Worm (Caenorhabditis elegans) whole organism, L2 larva: ENCODE data around the gene pro-1.

Experiments
- C34F6.9 ChIP-seq: fragments of 150-350 bp; optimal IDR thresholded peaks from 2 replicates; lab custom pipeline; 2014; ENCODE audit warnings: missing biosample characterization, missing genetic modification characterization
- F13H6.1 ChIP-seq: sonication (generic microtip); optimal IDR thresholded peaks from 2 replicates; lab custom pipeline; 2016; ENCODE audit warnings: missing genetic modification characterization, missing compliant biosample characterization
- R02D3.7 ChIP-seq: fragments of 150-350 bp; optimal IDR thresholded peaks from 2 replicates; lab custom pipeline; 2014; ENCODE audit warnings: missing biosample characterization, missing genetic modification characterization
- Y55F3AM.14 ChIP-seq: fragments of 200-800 bp; sonication (Bioruptor generic); optimal IDR thresholded peaks from 2 replicates; lab custom pipeline; 2018; ENCODE audit warnings: mild to moderate bottlenecking, missing genetic modification characterization, missing compliant biosample characterization
- alr-1 ChIP-seq: fragments of 150-350 bp; optimal IDR thresholded peaks from 2 replicates; lab custom pipeline; 2014; ENCODE audit warnings: missing biosample characterization, missing genetic modification characterization
- aly-2 ChIP-seq: fragments of 150-350 bp; optimal IDR thresholded peaks from 2 replicates; lab custom pipeline; 2014; ENCODE audit warnings: missing biosample characterization, missing genetic modification characterization
- blmp-1 ChIP-seq: sonication (generic microtip); optimal IDR thresholded peaks from 2 replicates; lab custom pipeline; 2017; ENCODE audit warnings: missing genetic modification characterization, mild to moderate bottlenecking, missing compliant biosample characterization, antibody characterized with exemption, moderate library complexity; ENCODE audit not compliant: insufficient read depth
- ceh-16 ChIP-seq: fragments of 150-350 bp; optimal IDR thresholded peaks from 2 replicates; lab custom pipeline; 2014; ENCODE audit warnings: missing biosample characterization, missing genetic modification characterization
- ceh-82 ChIP-seq: fragments of 150-350 bp; optimal IDR thresholded peaks from 2 replicates; lab custom pipeline; 2014; ENCODE audit warnings: missing biosample characterization, missing genetic modification characterization
- crh-2 ChIP-seq: sonication (generic microtip); optimal IDR thresholded peaks from 2 replicates; lab custom pipeline; 2017; ENCODE audit warnings: missing biosample characterization, missing genetic modification characterization
- dmd-4 ChIP-seq: sonication (generic microtip); optimal IDR thresholded peaks from 2 replicates; lab custom pipeline; 2017; ENCODE audit warnings: missing biosample characterization, missing genetic modification characterization
- egl-27 ChIP-seq: sonication (generic microtip); optimal IDR thresholded peaks from 3 replicates; lab custom pipeline; 2017; ENCODE audit warnings: missing biosample characterization, missing genetic modification reagents, missing genetic modification characterization
- elt-1 ChIP-seq: fragments of 150-350 bp; optimal IDR thresholded peaks from 2 replicates; lab custom pipeline; 2014; ENCODE audit warnings: missing biosample characterization, missing genetic modification characterization
- elt-3 ChIP-seq: sonication (generic microtip); optimal IDR thresholded peaks from 2 replicates; lab custom pipeline; 2017; ENCODE audit warnings: missing biosample characterization, missing genetic modification characterization
- fos-1 ChIP-seq: fragments of 150-350 bp; optimal IDR thresholded peaks from 2 replicates; lab custom pipeline; 2014; ENCODE audit warnings: missing biosample characterization, missing genetic modification characterization
- gmeb-1 ChIP-seq: fragments of 150-350 bp; optimal IDR thresholded peaks from 2 replicates; lab custom pipeline; 2014; ENCODE audit warnings: missing biosample characterization, missing genetic modification characterization
- lin-11 ChIP-seq: fragments of 150-350 bp; sonication (generic microtip); optimal IDR thresholded peaks from 2 replicates; lab custom pipeline; 2014; ENCODE audit warnings: missing biosample characterization, missing genetic modification characterization, inconsistent platforms, mixed read lengths
- lin-13 ChIP-seq: fragments of 150-350 bp; optimal IDR thresholded peaks from 2 replicates; lab custom pipeline; 2014; ENCODE audit warnings: missing biosample characterization, missing genetic modification reagents, missing genetic modification characterization
- lin-39 ChIP-seq: fragments of 150-350 bp; optimal IDR thresholded peaks from 2 replicates; lab custom pipeline; 2014; ENCODE audit warnings: missing biosample characterization, missing genetic modification reagents, missing genetic modification characterization
- lsy-2 ChIP-seq, 2 experiments: fragments of 150-350 bp in 1 of 2; sonication (generic microtip) in 1 of 2; optimal IDR thresholded peaks; 2 replicates each; lab custom pipeline; 2014 to 2017; ENCODE audit warnings: missing biosample characterization in 2 of 2, missing genetic modification characterization in 2 of 2
- mab-5 ChIP-seq: fragments of 150-350 bp; optimal IDR thresholded peaks from 2 replicates; lab custom pipeline; 2014; ENCODE audit warnings: missing biosample characterization, missing genetic modification characterization
- mbf-1 ChIP-seq: sonication (generic microtip); optimal IDR thresholded peaks from 2 replicates; lab custom pipeline; 2017; ENCODE audit warnings: missing biosample characterization, missing genetic modification characterization
- mdl-1 ChIP-seq, 2 experiments: fragments of 150-350 bp in 1 of 2; sonication (generic microtip) in 1 of 2; optimal IDR thresholded peaks; 2 replicates each; lab custom pipeline; 2017; ENCODE audit warnings: missing biosample characterization in 2 of 2, missing genetic modification characterization in 2 of 2
- nhr-10 ChIP-seq: sonication (generic microtip); optimal IDR thresholded peaks from 2 replicates; lab custom pipeline; 2017; ENCODE audit warnings: missing biosample characterization, missing genetic modification characterization
- nhr-11 ChIP-seq: fragments of 150-350 bp; optimal IDR thresholded peaks from 2 replicates; lab custom pipeline; 2014; ENCODE audit warnings: missing biosample characterization, missing genetic modification characterization
- nhr-12 ChIP-seq: fragments of 150-350 bp; optimal IDR thresholded peaks from 2 replicates; lab custom pipeline; 2014; ENCODE audit warnings: missing biosample characterization, missing genetic modification characterization
- nhr-129 ChIP-seq: fragments of 150-350 bp; optimal IDR thresholded peaks from 2 replicates; lab custom pipeline; 2014; ENCODE audit warnings: missing biosample characterization, missing genetic modification characterization
- nhr-21 ChIP-seq: fragments of 150-350 bp; optimal IDR thresholded peaks from 2 replicates; lab custom pipeline; 2014; ENCODE audit warnings: missing biosample characterization, missing genetic modification characterization
- nhr-23 ChIP-seq: fragments of 150-350 bp; optimal IDR thresholded peaks from 2 replicates; lab custom pipeline; 2014; ENCODE audit warnings: missing biosample characterization, missing genetic modification reagents, missing genetic modification characterization
- nhr-237 ChIP-seq: fragments of 150-350 bp; optimal IDR thresholded peaks from 2 replicates; lab custom pipeline; 2014; ENCODE audit warnings: missing biosample characterization, missing genetic modification characterization
- nhr-25 ChIP-seq: fragments of 150-350 bp; sonication (generic microtip); optimal IDR thresholded peaks from 3 replicates; lab custom pipeline; 2014; ENCODE audit warnings: missing biosample characterization, missing genetic modification characterization
- nhr-6 ChIP-seq: fragments of 150-350 bp; optimal IDR thresholded peaks from 2 replicates; lab custom pipeline; 2014; ENCODE audit warnings: missing biosample characterization, missing genetic modification characterization
- nhr-77 ChIP-seq: fragments of 150-350 bp; optimal IDR thresholded peaks from 2 replicates; lab custom pipeline; 2014; ENCODE audit warnings: missing biosample characterization, missing genetic modification characterization
- peb-1 ChIP-seq: fragments of 150-350 bp; optimal IDR thresholded peaks from 2 replicates; lab custom pipeline; 2014; ENCODE audit warnings: missing biosample characterization, missing genetic modification characterization
- sem-4 ChIP-seq: fragments of 150-350 bp; optimal IDR thresholded peaks from 2 replicates; lab custom pipeline; 2014; ENCODE audit warnings: missing biosample characterization, missing genetic modification reagents, missing genetic modification characterization
- skn-1 ChIP-seq: sonication (generic microtip); optimal IDR thresholded peaks from 2 replicates; lab custom pipeline; 2017; ENCODE audit warnings: missing biosample characterization, missing genetic modification characterization
- sma-3 ChIP-seq: sonication (generic microtip); optimal IDR thresholded peaks from 2 replicates; lab custom pipeline; 2016; ENCODE audit warnings: missing genetic modification reagents, missing genetic modification characterization, missing compliant biosample characterization
- sma-9 ChIP-seq, 2 experiments: fragments of 150-350 bp in 1 of 2; sonication (generic microtip) in 1 of 2; optimal IDR thresholded peaks; 2 replicates each; lab custom pipeline; 2014 to 2016; ENCODE audit warnings: missing genetic modification characterization in 2 of 2, mild to moderate bottlenecking in 1 of 2, missing biosample characterization in 1 of 2, missing compliant biosample characterization in 1 of 2, missing genetic modification reagents in 1 of 2, moderate library complexity in 1 of 2
- snpc-4 ChIP-seq: fragments of 150-350 bp; optimal IDR thresholded peaks from 2 replicates; lab custom pipeline; 2014; ENCODE audit warnings: missing biosample characterization, missing genetic modification characterization
- unc-39 ChIP-seq: fragments of 150-350 bp; optimal IDR thresholded peaks from 2 replicates; lab custom pipeline; 2014; ENCODE audit warnings: missing biosample characterization, missing genetic modification characterization
- unc-55 ChIP-seq: fragments of 150-350 bp; sonication (generic microtip); optimal IDR thresholded peaks from 3 replicates; lab custom pipeline; 2014; ENCODE audit warnings: missing biosample characterization, missing genetic modification reagents, missing genetic modification characterization
- unc-62 ChIP-seq: fragments of 150-350 bp; optimal IDR thresholded peaks from 2 replicates; lab custom pipeline; 2014; ENCODE audit warnings: missing biosample characterization, missing genetic modification reagents, missing genetic modification characterization
- zag-1 ChIP-seq: fragments of 150-350 bp; optimal IDR thresholded peaks from 2 replicates; lab custom pipeline; 2014; ENCODE audit warnings: missing biosample characterization, missing genetic modification characterization
- ztf-11 ChIP-seq: sonication (generic microtip); optimal IDR thresholded peaks from 2 replicates; lab custom pipeline; 2017; ENCODE audit warnings: missing biosample characterization, missing genetic modification characterization
- ztf-4 ChIP-seq: fragments of 150-350 bp; optimal IDR thresholded peaks from 2 replicates; lab custom pipeline; 2014; ENCODE audit warnings: missing biosample characterization, missing genetic modification characterization

pro-1 gene

DNA sequence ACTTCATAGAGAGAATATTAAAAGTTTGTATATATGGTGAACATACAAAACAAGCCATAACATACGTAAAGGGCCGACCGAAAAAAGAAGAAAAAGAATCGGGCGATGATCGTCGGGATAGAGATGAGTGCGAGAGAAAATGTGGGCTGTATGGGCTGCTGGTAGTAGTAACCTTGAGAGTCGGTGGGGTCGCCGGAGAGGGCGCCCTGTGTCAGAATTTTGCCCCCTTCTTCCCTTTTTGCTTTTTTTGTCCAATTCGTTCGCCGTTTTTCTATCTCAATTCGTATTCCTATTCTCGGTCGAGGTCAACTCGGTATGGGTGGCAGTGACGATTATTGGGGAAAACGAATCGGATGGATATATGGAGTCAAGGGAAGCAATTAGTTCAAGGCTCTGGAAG, 35.8 kb downstream of the pro-1 start:
- TF ChIP-seq C34F6.9 (tag; lab: Kevin White, UChicago) = no peak
- no peak for TF ChIP-seq ztf-4
- peak; percentile 33 for TF ChIP-seq sma-9 (GFP tag; optimal IDR thresholded peaks at IDR 0.05; lab: Kevin White, UChicago)
- no peak for TF ChIP-seq sma-9 (tag; optimal IDR thresholded peaks at IDR 0.05; lab: Kevin White, UChicago)
- peak; percentile 25 for TF ChIP-seq ceh-16 (tag; lab: Kevin White, UChicago)
- TF ChIP-seq nhr-25 = peak; percentile 1

DNA sequence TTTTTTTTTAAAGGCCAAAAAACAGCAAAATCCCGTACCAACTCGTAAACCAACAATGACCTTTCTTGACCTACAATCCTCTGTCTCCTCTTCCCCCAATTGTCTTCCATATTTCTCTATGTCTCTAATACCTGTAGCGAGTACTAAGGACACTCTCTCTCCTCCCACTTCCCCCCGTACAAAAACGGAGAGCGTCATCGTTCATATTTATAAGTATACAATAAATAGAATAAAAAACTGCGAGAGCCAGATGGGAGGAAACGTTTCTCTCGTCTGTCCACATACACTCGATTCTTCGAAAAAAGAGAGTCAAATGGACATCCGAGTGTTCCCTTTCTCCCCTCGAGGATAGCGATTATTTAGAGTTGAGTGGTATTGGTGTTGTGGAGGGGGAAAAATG, 37.1 kb downstream of the pro-1 start:
- TF ChIP-seq egl-27 (peak; percentile 14), nhr-6 (tag; lab: Kevin White, UChicago) (peak; percentile 25), aly-2 (tag; lab: Kevin White, UChicago) (no peak), blmp-1 (no peak), sem-4 (tag; lab: Kevin White, UChicago) (peak; percentile 0), F13H6.1 (tag; lab: Kevin White, UChicago) (peak; percentile 30), nhr-25 (peak; percentile 3), unc-55 (GFP tag; lab: Kevin White, UChicago) (peak; percentile 13), C34F6.9 (tag; lab: Kevin White, UChicago) (peak; percentile 23), sma-9 (GFP tag; optimal IDR thresholded peaks at IDR 0.05; lab: Kevin White, UChicago) (peak; percentile 44), sma-9 (tag; optimal IDR thresholded peaks at IDR 0.05; lab: Kevin White, UChicago) (no peak)

DNA sequence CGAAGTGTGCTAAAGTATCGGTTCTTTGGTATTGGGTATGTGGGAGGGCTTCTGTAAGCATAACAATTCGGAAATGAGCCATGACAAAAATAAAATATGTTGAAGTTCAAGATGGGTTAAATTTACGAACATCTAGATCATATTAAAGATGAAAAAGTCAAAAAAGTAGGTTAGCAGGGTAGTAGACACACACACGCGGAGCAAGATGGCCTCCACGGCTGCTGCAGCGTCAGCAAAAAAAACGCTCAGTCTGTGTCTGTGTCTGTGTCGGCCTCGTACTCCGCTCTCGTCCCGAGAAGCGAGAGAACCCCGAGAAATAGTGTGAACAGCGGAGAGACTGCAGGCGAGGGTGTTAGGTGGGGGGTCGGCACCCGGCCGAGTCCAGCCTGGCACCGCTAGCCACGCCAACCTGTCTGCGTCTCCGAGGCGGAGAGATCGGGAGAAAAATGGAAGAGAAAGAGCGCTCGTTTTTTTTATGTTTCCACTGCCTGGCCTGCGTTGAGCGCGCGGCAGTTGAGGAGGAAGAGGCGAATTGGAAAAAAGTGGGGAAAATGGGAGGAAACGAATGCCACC, 39.2 kb downstream of the pro-1 start, which contains the start of gene myrf-1:
myrf-1 (minus strand) TSS at position 51 of the 573 bp plus-strand sequence.
- peak; percentile 85 for TF ChIP-seq sma-3 (GFP tag; lab: Kevin White, UChicago)
- TF ChIP-seq peb-1 (tag; lab: Kevin White, UChicago) = peak; percentile 92
- no peak for TF ChIP-seq nhr-10 (tag; lab: Kevin White, UChicago)
- TF ChIP-seq sma-9 (GFP tag; optimal IDR thresholded peaks at IDR 0.05; lab: Kevin White, UChicago) = peak; percentile 93
- no peak for TF ChIP-seq sma-9 (tag; optimal IDR thresholded peaks at IDR 0.05; lab: Kevin White, UChicago)
- TF ChIP-seq elt-3 (tag; lab: Kevin White, UChicago) = no peak
- no peak for TF ChIP-seq ztf-11
- TF ChIP-seq snpc-4 (tag; lab: Kevin White, UChicago) = peak; percentile 25
- TF ChIP-seq ceh-82 (tag; lab: Kevin White, UChicago) = no peak
- TF ChIP-seq ceh-16 (tag; lab: Kevin White, UChicago) = peak; percentile 74
- TF ChIP-seq lsy-2 (tag; optimal IDR thresholded peaks at IDR 0.05; lab: Kevin White, UChicago) = peak; percentile 39 to 81
- TF ChIP-seq mab-5 (tag; lab: Kevin White, UChicago) = peak; percentile 37
- TF ChIP-seq skn-1 (tag; lab: Kevin White, UChicago) = no peak
- peak; percentile 72 for TF ChIP-seq lin-13 (GFP tag; lab: Kevin White, UChicago)
- TF ChIP-seq R02D3.7 (tag; lab: Kevin White, UChicago) = no peak
- no peak for TF ChIP-seq nhr-6 (tag; lab: Kevin White, UChicago)
- TF ChIP-seq ztf-4 = peak; percentile 63
- TF ChIP-seq nhr-77 (tag; lab: Kevin White, UChicago) = no peak
- TF ChIP-seq sem-4 (tag; lab: Kevin White, UChicago) = peak; percentile 79
- TF ChIP-seq mdl-1 (tag; optimal IDR thresholded peaks at IDR 0.05; lab: Kevin White, UChicago) = peak; percentile 64 to 85
- TF ChIP-seq nhr-25 = peak; percentile 63
- no peak for TF ChIP-seq lin-39 (tag; lab: Kevin White, UChicago)
- peak; percentile 28 for TF ChIP-seq elt-1 (tag; lab: Kevin White, UChicago)
- TF ChIP-seq fos-1 (tag; lab: Kevin White, UChicago) = peak; percentile 84
- TF ChIP-seq blmp-1 = peak; percentile 50
- no peak for TF ChIP-seq aly-2 (tag; lab: Kevin White, UChicago)
- peak; percentile 84 for TF ChIP-seq Y55F3AM.14 (GFP tag; lab: Kevin White, UChicago)
- TF ChIP-seq egl-27 = peak; percentile 86
- TF ChIP-seq nhr-237 = no peak
- peak; percentile 71 for TF ChIP-seq gmeb-1
- TF ChIP-seq alr-1 = no peak
- peak; percentile 82 for TF ChIP-seq nhr-21 (tag; lab: Kevin White, UChicago)
- TF ChIP-seq zag-1 = peak; percentile 93
- TF ChIP-seq unc-39 (tag; lab: Kevin White, UChicago) = no peak
- TF ChIP-seq unc-55 (GFP tag; lab: Kevin White, UChicago) = peak; percentile 80
- TF ChIP-seq F13H6.1 (tag; lab: Kevin White, UChicago) = peak; percentile 97
- TF ChIP-seq nhr-23 = no peak
- peak; percentile 85 for TF ChIP-seq C34F6.9 (tag; lab: Kevin White, UChicago)
- TF ChIP-seq unc-62 (GFP tag; lab: Kevin White, UChicago) = no peak
- TF ChIP-seq mbf-1 = no peak
- no peak for TF ChIP-seq nhr-12 (tag; lab: Kevin White, UChicago)
- peak; percentile 84 for TF ChIP-seq nhr-129 (tag; lab: Kevin White, UChicago)
- peak; percentile 84 for TF ChIP-seq crh-2 (tag; lab: Kevin White, UChicago)
- no peak for TF ChIP-seq nhr-11
- no peak for TF ChIP-seq dmd-4 (tag; lab: Kevin White, UChicago)
- peak; percentile 86 for TF ChIP-seq lin-11 (tag; lab: Kevin White, UChicago)
